Fruit fly (Drosophila melanogaster) whole organism, embryonic: ENCODE results near the gene Nin.

Source experiments
- Ada2b ChIP-seq: fragments of 200-800 bp; sonication (Bioruptor generic); IDR thresholded peaks from 2 replicates; pipeline ENCODE4 v1.3.6; 2022; ENCODE audit warnings: missing biosample characterization, missing genetic modification characterization
- Asciz ChIP-seq: fragments of 200-800 bp; sonication (Bioruptor generic); optimal IDR thresholded peaks from 2 replicates; lab custom pipeline; 2017; ENCODE audit warnings: missing biosample characterization, mild to moderate bottlenecking, missing genetic modification characterization, missing genetic modification reagents
- CG10543 ChIP-seq: fragments of 200-800 bp; sonication (Bioruptor generic); optimal IDR thresholded peaks from 3 replicates; lab custom pipeline; 2017; ENCODE audit warnings: missing biosample characterization, mild to moderate bottlenecking, missing genetic modification characterization, moderate library complexity
- CG11398 ChIP-seq: fragments of 200-800 bp; sonication (Bioruptor generic); optimal IDR thresholded peaks from 2 replicates; lab custom pipeline; 2016; ENCODE audit warnings: missing biosample characterization, missing genetic modification characterization
- CG12769 ChIP-seq: fragments of 200-800 bp; sonication (Bioruptor generic); optimal IDR thresholded peaks from 2 replicates; lab custom pipeline; 2019; ENCODE audit warnings: missing biosample characterization, mild to moderate bottlenecking, missing genetic modification characterization, moderate library complexity
- CG14710 ChIP-seq: fragments of 200-800 bp; sonication (Bioruptor generic); optimal IDR thresholded peaks from 3 replicates; lab custom pipeline; 2019; ENCODE audit warnings: missing biosample characterization, mild to moderate bottlenecking, missing genetic modification characterization, moderate library complexity
- CG15011 ChIP-seq: fragments of 200-800 bp; sonication (Bioruptor generic); optimal IDR thresholded peaks from 3 replicates; lab custom pipeline; 2018; ENCODE audit warnings: missing biosample characterization, mild to moderate bottlenecking, missing genetic modification characterization
- CG16779 ChIP-seq: fragments of 200-800 bp; sonication (Bioruptor generic); IDR thresholded peaks from 2 replicates; pipeline ENCODE4 v1.3.6; 2022; ENCODE audit warnings: missing biosample characterization, missing genetic modification characterization
- CG17328 ChIP-seq: fragments of 200-800 bp; sonication (Bioruptor generic); IDR thresholded peaks from 2 replicates; pipeline ENCODE4 v1.3.6; 2022; ENCODE audit warnings: missing biosample characterization, missing genetic modification characterization
- CG17361 ChIP-seq: fragments of 200-800 bp; sonication (Bioruptor generic); IDR thresholded peaks from 3 replicates; pipeline ENCODE4 v1.3.6; 2022; ENCODE audit warnings: missing biosample characterization, missing genetic modification characterization
- CG18476 ChIP-seq: fragments of 200-800 bp; sonication (Bioruptor generic); optimal IDR thresholded peaks from 2 replicates; lab custom pipeline; 2016; ENCODE audit warnings: missing biosample characterization, mild to moderate bottlenecking, missing genetic modification characterization
- CG2199 ChIP-seq: fragments of 200-800 bp; sonication (Bioruptor generic); IDR thresholded peaks from 3 replicates; pipeline ENCODE4 v1.3.6; 2022; ENCODE audit warnings: missing biosample characterization, missing genetic modification characterization
- CG33557 ChIP-seq: fragments of 200-800 bp; sonication (Bioruptor generic); optimal IDR thresholded peaks from 2 replicates; lab custom pipeline; 2019; ENCODE audit warnings: missing biosample characterization, mild to moderate bottlenecking, missing genetic modification characterization, moderate library complexity
- CG4360 ChIP-seq: fragments of 200-800 bp; sonication (Bioruptor generic); IDR thresholded peaks from 2 replicates; pipeline ENCODE4 v1.3.6; 2022; ENCODE audit warnings: missing biosample characterization, missing genetic modification characterization
- CG4854 ChIP-seq: fragments of 200-800 bp; sonication (Bioruptor generic); optimal IDR thresholded peaks from 2 replicates; lab custom pipeline; 2016; ENCODE audit warnings: missing biosample characterization, missing genetic modification characterization, inconsistent platforms
- CG6175 ChIP-seq: fragments of 200-800 bp; sonication (Bioruptor generic); IDR thresholded peaks from 3 replicates; pipeline ENCODE4 v1.3.6; 2022; ENCODE audit warnings: missing biosample characterization, missing genetic modification characterization
- CG6791 ChIP-seq: fragments of 200-800 bp; sonication (Bioruptor generic); IDR thresholded peaks from 3 replicates; pipeline ENCODE4 v1.3.6; 2022; ENCODE audit warnings: missing biosample characterization, missing genetic modification characterization; ENCODE audit not compliant: partially characterized antibody
- CG6854 ChIP-seq: fragments of 200-800 bp; sonication (Bioruptor generic); optimal IDR thresholded peaks from 3 replicates; lab custom pipeline; 2017; ENCODE audit warnings: missing biosample characterization, mild to moderate bottlenecking, missing genetic modification characterization
- D19A ChIP-seq: fragments of 200-800 bp; optimal IDR thresholded peaks from 3 replicates; lab custom pipeline; 2019; ENCODE audit warnings: missing biosample characterization, mild to moderate bottlenecking, missing genetic modification characterization, moderate library complexity
- Fer2 ChIP-seq: fragments of 200-800 bp; sonication (Bioruptor generic); optimal IDR thresholded peaks from 2 replicates; lab custom pipeline; 2018; ENCODE audit warnings: missing biosample characterization, mild to moderate bottlenecking, missing genetic modification characterization, moderate library complexity
- Hr78 ChIP-seq, 2 experiments: fragments of 200-800 bp in 1 of 2; fragments of >200 bp in 1 of 2; sonication (Bioruptor generic) in 1 of 2; optimal IDR thresholded peaks; 2 replicates each; lab custom pipeline; 2017 to 2019; ENCODE audit warnings: missing biosample characterization in 2 of 2, missing genetic modification characterization in 2 of 2, mild to moderate bottlenecking in 1 of 2, moderate library complexity in 1 of 2
- Kr ChIP-seq: fragments of 200-800 bp; sonication (Bioruptor generic); optimal IDR thresholded peaks from 2 replicates; lab custom pipeline; 2017; ENCODE audit warnings: missing biosample characterization, mild to moderate bottlenecking, missing genetic modification characterization
- MTF-1 ChIP-seq: fragments of 200-800 bp; sonication (Bioruptor generic); optimal IDR thresholded peaks from 2 replicates; lab custom pipeline; 2018; ENCODE audit warnings: missing biosample characterization, mild to moderate bottlenecking, missing genetic modification characterization, borderline replicate concordance
- Meics ChIP-seq: fragments of 200-800 bp; sonication (Bioruptor generic); optimal IDR thresholded peaks from 2 replicates; lab custom pipeline; 2017; ENCODE audit warnings: missing biosample characterization, mild to moderate bottlenecking, missing genetic modification characterization
- NFAT ChIP-seq: fragments of 200-800 bp; sonication (Bioruptor generic); IDR thresholded peaks from 2 replicates; pipeline ENCODE4 v1.3.6; 2022; ENCODE audit warnings: missing biosample characterization, missing genetic modification characterization
- Side ChIP-seq: fragments of 200-800 bp; sonication (Bioruptor generic); optimal IDR thresholded peaks from 2 replicates; lab custom pipeline; 2016; ENCODE audit warnings: missing biosample characterization, missing genetic modification characterization
- abd-A ChIP-seq: fragments of 200-800 bp; sonication (Bioruptor generic); optimal IDR thresholded peaks from 3 replicates; lab custom pipeline; 2019; ENCODE audit warnings: missing biosample characterization, mild to moderate bottlenecking, missing genetic modification characterization, moderate library complexity
- cad ChIP-seq: fragments of >200 bp; optimal IDR thresholded peaks from 2 replicates; lab custom pipeline; 2017; ENCODE audit warnings: missing biosample characterization, missing genetic modification characterization
- chm ChIP-seq: fragments of 200-800 bp; sonication (Bioruptor generic); IDR thresholded peaks from 2 replicates; pipeline ENCODE4 v1.3.6; 2022; ENCODE audit warnings: missing biosample characterization, missing genetic modification characterization
- ci ChIP-seq: fragments of 200-800 bp; sonication (Bioruptor generic); IDR thresholded peaks from 3 replicates; pipeline ENCODE4 v1.3.6; 2022; ENCODE audit warnings: missing biosample characterization, missing genetic modification characterization
- grn ChIP-seq: fragments of 200-800 bp; sonication (Bioruptor generic); optimal IDR thresholded peaks from 3 replicates; lab custom pipeline; 2017; ENCODE audit warnings: missing biosample characterization, missing genetic modification characterization
- gsb-n ChIP-seq: fragments of 200-800 bp; sonication (Bioruptor generic); optimal IDR thresholded peaks from 3 replicates; lab custom pipeline; 2018; ENCODE audit warnings: missing biosample characterization, mild to moderate bottlenecking, missing genetic modification characterization
- kni ChIP-seq: fragments of 200-800 bp; sonication (Bioruptor generic); optimal IDR thresholded peaks from 3 replicates; lab custom pipeline; 2017; ENCODE audit warnings: mild to moderate bottlenecking, missing biosample characterization, missing genetic modification reagents, missing genetic modification characterization
- lmd ChIP-seq: fragments of 200-800 bp; sonication (Bioruptor generic); IDR thresholded peaks from 2 replicates; pipeline ENCODE4 v1.3.6; 2022; ENCODE audit warnings: missing biosample characterization, missing genetic modification characterization
- nau ChIP-seq: fragments of 200-800 bp; sonication (Bioruptor generic); optimal IDR thresholded peaks from 3 replicates; lab custom pipeline; 2017; ENCODE audit warnings: missing biosample characterization, mild to moderate bottlenecking, missing genetic modification characterization, missing genetic modification reagents
- nerfin-1 ChIP-seq: fragments of 200-800 bp; sonication (Bioruptor generic); optimal IDR thresholded peaks from 3 replicates; lab custom pipeline; 2019; ENCODE audit warnings: missing biosample characterization, mild to moderate bottlenecking, missing genetic modification characterization, moderate library complexity
- oc ChIP-seq: fragments of 200-800 bp; sonication (Bioruptor generic); optimal IDR thresholded peaks from 2 replicates; lab custom pipeline; 2018; ENCODE audit warnings: missing biosample characterization, mild to moderate bottlenecking, missing genetic modification characterization, moderate library complexity
- otp ChIP-seq: fragments of 200-800 bp; sonication (Bioruptor generic); IDR thresholded peaks from 3 replicates; pipeline ENCODE4, ENCODE4 v1.3.6; 2022; ENCODE audit warnings: missing biosample characterization, missing genetic modification characterization
- pros ChIP-seq: fragments of 200-800 bp; sonication (Bioruptor generic); optimal IDR thresholded peaks from 3 replicates; lab custom pipeline; 2019; ENCODE audit warnings: missing biosample characterization, mild to moderate bottlenecking, missing genetic modification characterization, moderate library complexity
- ranshi ChIP-seq: fragments of 200-800 bp; sonication (Bioruptor generic); IDR thresholded peaks from 2 replicates; pipeline ENCODE4 v1.3.6; 2022; ENCODE audit warnings: missing biosample characterization, missing genetic modification characterization
- scrt ChIP-seq: fragments of 200-800 bp; sonication (Bioruptor generic); optimal IDR thresholded peaks from 2 replicates; lab custom pipeline; 2018; ENCODE audit warnings: missing biosample characterization, mild to moderate bottlenecking, missing genetic modification characterization, moderate library complexity
- shn ChIP-seq: fragments of 200-800 bp; sonication (Bioruptor generic); optimal IDR thresholded peaks from 3 replicates; lab custom pipeline; 2016; ENCODE audit warnings: missing biosample characterization, missing genetic modification characterization
- sim ChIP-seq: fragments of 200-800 bp; sonication (Bioruptor generic); IDR thresholded peaks from 2 replicates; pipeline ENCODE4 v1.3.6; 2022; ENCODE audit warnings: missing biosample characterization, missing genetic modification characterization
- sqz ChIP-seq: fragments of 200-800 bp; sonication (Bioruptor generic); optimal IDR thresholded peaks from 3 replicates; lab custom pipeline; 2018; ENCODE audit warnings: missing biosample characterization, mild to moderate bottlenecking, missing genetic modification characterization
- tna ChIP-seq: fragments of 200-800 bp; sonication (Bioruptor generic); IDR thresholded peaks from 2 replicates; pipeline ENCODE4 v1.3.6; 2022; ENCODE audit warnings: missing biosample characterization, missing genetic modification characterization; ENCODE audit not compliant: partially characterized antibody
- twi ChIP-seq: fragments of 200-800 bp; optimal IDR thresholded peaks from 2 replicates; lab custom pipeline; 2019; ENCODE audit warnings: missing biosample characterization, mild to moderate bottlenecking, missing genetic modification characterization, moderate library complexity
- z ChIP-seq: fragments of 200-800 bp; sonication (Bioruptor generic); IDR thresholded peaks from 3 replicates; pipeline ENCODE4 v1.3.6; 2022; ENCODE audit warnings: missing biosample characterization, missing genetic modification characterization
- zen ChIP-seq: fragments of 200-800 bp; sonication (Bioruptor generic); optimal IDR thresholded peaks from 3 replicates; lab custom pipeline; 2018; ENCODE audit warnings: missing biosample characterization, mild to moderate bottlenecking, missing genetic modification characterization, moderate library complexity

The Nin gene

DNA sequence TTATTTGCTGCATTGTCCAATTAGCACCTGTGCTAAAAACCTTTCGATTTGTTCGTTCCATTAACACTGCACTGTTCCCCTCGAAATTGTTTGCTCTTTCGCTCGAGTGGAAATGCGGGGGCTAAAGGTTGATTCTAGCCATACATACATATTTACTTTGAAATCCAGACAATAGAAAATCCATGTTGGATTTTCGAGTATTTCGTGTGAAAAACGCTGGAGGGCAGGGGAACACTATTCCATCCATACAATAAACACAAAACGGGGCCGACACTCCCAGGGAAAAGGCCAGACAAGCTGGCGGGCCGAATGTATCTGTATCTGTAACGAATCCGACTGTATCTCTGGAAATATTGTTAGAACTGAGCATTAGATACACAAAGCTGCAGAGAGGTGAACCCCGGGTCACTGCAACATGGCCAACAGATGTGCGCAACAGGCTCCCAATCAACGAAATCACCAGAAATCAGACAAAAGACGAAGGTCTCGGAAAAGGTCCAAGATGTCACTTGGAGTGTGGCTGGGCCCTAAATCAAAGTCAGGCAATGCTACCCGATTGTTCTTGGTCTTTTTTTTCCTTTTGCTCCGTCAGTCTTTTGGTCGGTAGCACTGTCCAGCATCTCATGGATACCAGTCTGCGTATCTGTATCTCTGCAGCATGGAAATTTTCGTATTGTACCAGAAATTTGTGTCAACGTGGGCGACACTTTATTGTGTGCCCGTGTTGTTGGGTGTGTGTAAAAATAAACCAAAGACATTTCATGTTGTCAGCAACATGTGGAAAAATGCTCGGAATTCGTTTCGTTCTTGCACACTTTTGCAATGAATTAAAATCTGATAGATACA is 38.7 kb downstream of the Nin start (continued):
- peak; percentile 30 for TF ChIP-seq shn
- peak in 1 of 2 experiments; percentile 75 for TF ChIP-seq Hr78 (GFP tag; optimal IDR thresholded peaks at IDR 0.05; lab: Kevin White, UChicago)
- TF ChIP-seq CG6175 (GFP tag; lab: Robert Waterston, UW), result no peak
- TF ChIP-seq nau, result no peak
- no peak for TF ChIP-seq sim (GFP tag; lab: Robert Waterston, UW)
- peak; percentile 53 for TF ChIP-seq cad (GFP tag; lab: Kevin White, UChicago)
- TF ChIP-seq grn (GFP tag; lab: Kevin White, UChicago), result peak; percentile 46
- TF ChIP-seq sqz (GFP tag; lab: Kevin White, UChicago), result peak; percentile 21
- 0 out of 2 replicates have a peak, but pooled peaks have one; percentile 5 for TF ChIP-seq lmd (GFP tag; lab: Robert Waterston, UW)
- TF ChIP-seq ci (GFP tag; lab: Robert Waterston, UW), result 0 out of 3 replicates have a peak, but pooled peaks have one; percentile 20
- no peak for TF ChIP-seq CG11398 (GFP tag; lab: Kevin White, UChicago)
- peak; percentile 1 for TF ChIP-seq Meics
- TF ChIP-seq chm (GFP tag; lab: Robert Waterston, UW), result 0 out of 2 replicates have a peak, but pooled peaks have one; percentile 31
- TF ChIP-seq Kr (GFP tag; lab: Kevin White, UChicago), result peak; percentile 81
- TF ChIP-seq Fer2 (tag; lab: Kevin White, UChicago), result no peak
- TF ChIP-seq twi (tag; lab: Kevin White, UChicago), result peak; percentile 100
- TF ChIP-seq Ada2b (GFP tag; lab: Robert Waterston, UW), result no peak
- peak; percentile 4 for TF ChIP-seq CG14710
- no peak for TF ChIP-seq scrt (GFP tag; lab: Kevin White, UChicago)
- peak; percentile 6 for TF ChIP-seq MTF-1
- peak; percentile 31; the same call in 1 of the 2 replicates for TF ChIP-seq CG4360 (GFP tag; lab: Robert Waterston, UW)
- TF ChIP-seq CG15011, result no peak
- no peak for TF ChIP-seq CG4854 (GFP tag; lab: Kevin White, UChicago)
- no peak for TF ChIP-seq D19A (tag; lab: Kevin White, UChicago)
- TF ChIP-seq ranshi (GFP tag; lab: Robert Waterston, UW), result no peak
- TF ChIP-seq Asciz (GFP tag; lab: Kevin White, UChicago), result no peak
- TF ChIP-seq kni, result peak; percentile 92
- TF ChIP-seq CG17328 (GFP tag; lab: Robert Waterston, UW), result 0 out of 2 replicates have a peak, but pooled peaks have one; percentile 6
- peak; percentile 52 for TF ChIP-seq oc (tag; lab: Kevin White, UChicago)
- TF ChIP-seq CG33557 (GFP tag; lab: Kevin White, UChicago), result peak; percentile 1
- TF ChIP-seq otp (GFP tag; lab: Robert Waterston, UW), result 0 out of 3 replicates have a peak, but pooled peaks have one; percentile 39

DNA sequence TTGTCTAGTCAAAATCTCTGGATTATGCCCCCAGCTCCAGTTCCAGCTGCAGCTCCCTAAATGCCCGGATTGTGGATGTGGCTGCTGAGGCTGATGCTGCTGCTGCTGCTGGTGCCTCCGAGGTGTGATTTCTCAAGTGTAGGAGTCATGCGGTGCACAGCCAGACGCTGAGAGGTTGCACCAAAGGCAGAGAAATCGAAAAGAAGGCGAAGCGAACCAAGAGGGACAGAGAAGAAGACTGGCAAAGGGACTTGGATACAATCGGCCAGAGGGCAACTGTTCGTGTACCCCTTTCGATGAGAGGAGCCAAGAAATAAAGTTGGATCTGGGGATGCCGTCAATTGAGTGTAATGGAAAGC is 39.8 kb downstream of the Nin start:
- TF ChIP-seq CG16779 (GFP tag; lab: Robert Waterston, UW) (no peak), twi (tag; lab: Kevin White, UChicago) (peak; percentile 50), CG17361 (0 out of 3 replicates have a peak, but pooled peaks have one; percentile 19), nerfin-1 (no peak), tna (GFP tag; lab: Robert Waterston, UW) (no peak), gsb-n (peak; percentile 43), NFAT (peak; percentile 16; the same call in 1 of the 2 replicates), CG18476 (GFP tag; lab: Kevin White, UChicago) (no peak), CG2199 (peak; percentile 95), CG12769 (tag; lab: Kevin White, UChicago) (peak; percentile 8), zen (tag; lab: Kevin White, UChicago) (no peak), abd-A (tag; lab: Kevin White, UChicago) (peak; percentile 4), CG6854 (GFP tag; lab: Kevin White, UChicago) (no peak), CG10543 (GFP tag; lab: Kevin White, UChicago) (peak; percentile 32), kni (peak; percentile 38), pros (GFP tag; lab: Kevin White, UChicago) (peak; percentile 76), Side (GFP tag; lab: Kevin White, UChicago) (no peak), Kr (GFP tag; lab: Kevin White, UChicago) (peak; percentile 61), CG6175 (GFP tag; lab: Robert Waterston, UW) (no peak), z (0 out of 3 replicates have a peak, but pooled peaks have one; percentile 17), CG6791 (GFP tag; lab: Robert Waterston, UW) (peak; percentile 30; the same call in 1 of the 3 replicates)
